Fruit fly (Drosophila melanogaster) whole organism, embryonic: ENCODE results near the gene CG5080.

Experiments used
- CG11723 ChIP-seq: fragments of 200-800 bp; sonication (Bioruptor generic); optimal IDR thresholded peaks from 2 replicates; lab custom pipeline; 2017; ENCODE audit warnings: missing biosample characterization, mild to moderate bottlenecking, missing genetic modification characterization
- CG12155 ChIP-seq: fragments of 200-800 bp; sonication (Bioruptor generic); optimal IDR thresholded peaks from 3 replicates; lab custom pipeline; 2016; ENCODE audit warnings: missing biosample characterization, missing genetic modification characterization
- CG12391 ChIP-seq: fragments of 200-800 bp; sonication (Bioruptor generic); optimal IDR thresholded peaks from 3 replicates; lab custom pipeline; 2018; ENCODE audit warnings: missing biosample characterization, mild to moderate bottlenecking, missing genetic modification characterization, moderate library complexity
- CG14710 ChIP-seq: fragments of 200-800 bp; sonication (Bioruptor generic); optimal IDR thresholded peaks from 3 replicates; lab custom pipeline; 2019; ENCODE audit warnings: missing biosample characterization, mild to moderate bottlenecking, missing genetic modification characterization, moderate library complexity
- CG1529 ChIP-seq: fragments of 200-800 bp; sonication (Bioruptor generic); optimal IDR thresholded peaks from 3 replicates; lab custom pipeline; 2018; ENCODE audit warnings: missing biosample characterization, missing genetic modification characterization
- CG31441 ChIP-seq: fragments of 200-800 bp; sonication (Bioruptor generic); IDR thresholded peaks from 2 replicates; pipeline ENCODE4 v1.3.6; 2022; ENCODE audit warnings: missing biosample characterization, missing genetic modification characterization
- CG34376 ChIP-seq: fragments of 200-800 bp; sonication (Bioruptor generic); optimal IDR thresholded peaks from 2 replicates; lab custom pipeline; 2018; ENCODE audit warnings: missing biosample characterization, mild to moderate bottlenecking, missing genetic modification characterization
- CG42726 ChIP-seq: fragments of 200-800 bp; sonication (Bioruptor generic); IDR thresholded peaks from 2 replicates; pipeline ENCODE4 v1.3.6; 2022; ENCODE audit warnings: missing biosample characterization, missing genetic modification characterization; ENCODE audit not compliant: partially characterized antibody
- CG4424 ChIP-seq: fragments of 200-800 bp; sonication (Bioruptor generic); optimal IDR thresholded peaks from 3 replicates; lab custom pipeline; 2016; ENCODE audit warnings: missing biosample characterization, missing genetic modification characterization
- CG6854 ChIP-seq: fragments of 200-800 bp; sonication (Bioruptor generic); optimal IDR thresholded peaks from 3 replicates; lab custom pipeline; 2017; ENCODE audit warnings: missing biosample characterization, mild to moderate bottlenecking, missing genetic modification characterization
- D ChIP-seq, 2 experiments: fragments of 200-800 bp in 1 of 2; fragments of >200 bp in 1 of 2; sonication (Bioruptor generic) in 1 of 2; optimal IDR thresholded peaks; 2 replicates in 1 of 2; 3 replicates in 1 of 2; lab custom pipeline; 2017; ENCODE audit warnings: mild to moderate bottlenecking in 1 of 2, missing biosample characterization in 1 of 2, missing genetic modification characterization in 1 of 2, missing genetic modification reagents in 1 of 2
- H2.0 ChIP-seq: fragments of 200-800 bp; sonication (Bioruptor generic); IDR thresholded peaks from 2 replicates; pipeline ENCODE4 v1.3.6; 2022; ENCODE audit warnings: missing biosample characterization, missing genetic modification characterization
- HmgZ ChIP-seq: fragments of 200-800 bp; sonication (Bioruptor generic); optimal IDR thresholded peaks from 2 replicates; lab custom pipeline; 2018; ENCODE audit warnings: missing biosample characterization, mild to moderate bottlenecking, missing genetic modification characterization
- Hr3 ChIP-seq: fragments of 200-800 bp; sonication (Bioruptor generic); optimal IDR thresholded peaks from 3 replicates; lab custom pipeline; 2016; ENCODE audit warnings: missing biosample characterization, missing genetic modification characterization
- Meics ChIP-seq: fragments of 200-800 bp; sonication (Bioruptor generic); optimal IDR thresholded peaks from 2 replicates; lab custom pipeline; 2017; ENCODE audit warnings: missing biosample characterization, mild to moderate bottlenecking, missing genetic modification characterization
- Optix ChIP-seq: fragments of 200-800 bp; sonication (Bioruptor generic); IDR thresholded peaks from 3 replicates; pipeline ENCODE4 v1.3.6; 2022; ENCODE audit warnings: missing biosample characterization, missing genetic modification characterization
- Pdp1 ChIP-seq, 2 experiments: fragments of 200-800 bp; sonication (Bioruptor generic); optimal IDR thresholded peaks; 3 replicates each; lab custom pipeline; 2016; ENCODE audit warnings: missing biosample characterization in 2 of 2, missing genetic modification characterization in 2 of 2, mild to moderate bottlenecking in 1 of 2, moderate library complexity in 1 of 2
- Sin3A ChIP-seq: fragments of >200 bp; optimal IDR thresholded peaks from 2 replicates; lab custom pipeline; 2018
- Taf1 ChIP-seq: fragments of 200-800 bp; sonication (Bioruptor generic); IDR thresholded peaks from 2 replicates; pipeline ENCODE4 v1.3.6; 2022; ENCODE audit warnings: missing biosample characterization, missing genetic modification characterization
- ab ChIP-seq: fragments of 200-800 bp; sonication (Bioruptor generic); optimal IDR thresholded peaks from 2 replicates; lab custom pipeline; 2016; ENCODE audit warnings: missing biosample characterization, missing genetic modification characterization
- cg ChIP-seq: fragments of 200-800 bp; sonication (Bioruptor generic); optimal IDR thresholded peaks from 3 replicates; lab custom pipeline; 2019; ENCODE audit warnings: missing biosample characterization, mild to moderate bottlenecking, missing genetic modification characterization, moderate library complexity
- crol ChIP-seq: fragments of 200-800 bp; sonication (Bioruptor generic); IDR thresholded peaks from 2 replicates; pipeline ENCODE4 v1.3.6; 2022; ENCODE audit warnings: missing biosample characterization, missing genetic modification characterization
- exex ChIP-seq: fragments of 200-800 bp; sonication (Bioruptor generic); optimal IDR thresholded peaks from 4 replicates; lab custom pipeline; 2018; ENCODE audit warnings: missing biosample characterization, mild to moderate bottlenecking, missing genetic modification characterization, moderate library complexity
- gfzf ChIP-seq: fragments of 200-800 bp; sonication (Bioruptor generic); optimal IDR thresholded peaks from 2 replicates; lab custom pipeline; 2016; ENCODE audit warnings: missing biosample characterization, mild to moderate bottlenecking, missing genetic modification characterization, moderate library complexity
- grn ChIP-seq: fragments of 200-800 bp; sonication (Bioruptor generic); optimal IDR thresholded peaks from 3 replicates; lab custom pipeline; 2017; ENCODE audit warnings: missing biosample characterization, missing genetic modification characterization
- inv ChIP-seq: fragments of 200-800 bp; sonication (Bioruptor generic); IDR thresholded peaks from 2 replicates; pipeline ENCODE4 v1.3.6; 2022; ENCODE audit warnings: missing biosample characterization, missing genetic modification characterization; ENCODE audit not compliant: partially characterized antibody
- kah ChIP-seq: fragments of 200-800 bp; sonication (Bioruptor generic); optimal IDR thresholded peaks from 2 replicates; lab custom pipeline; 2018; ENCODE audit warnings: missing biosample characterization, mild to moderate bottlenecking, missing genetic modification characterization
- lbe ChIP-seq: fragments of 200-800 bp; sonication (Bioruptor generic); optimal IDR thresholded peaks from 2 replicates; lab custom pipeline; 2016; ENCODE audit warnings: missing biosample characterization, mild to moderate bottlenecking, missing genetic modification characterization
- lola ChIP-seq, 3 experiments: fragments of >200 bp in 2 of 3; fragments of 200-800 bp in 1 of 3; sonication (Bioruptor generic) in 1 of 3; optimal IDR thresholded peaks; 2 replicates each; lab custom pipeline; 2017 to 2019; ENCODE audit warnings: missing biosample characterization in 3 of 3, missing genetic modification characterization in 3 of 3, mild to moderate bottlenecking in 1 of 3, moderate library complexity in 1 of 3
- mirr ChIP-seq: fragments of 200-800 bp; sonication (Bioruptor generic); optimal IDR thresholded peaks from 3 replicates; lab custom pipeline; 2018; ENCODE audit warnings: missing biosample characterization, mild to moderate bottlenecking, missing genetic modification characterization
- p53 ChIP-seq: fragments of 200-800 bp; sonication (Bioruptor generic); optimal IDR thresholded peaks from 2 replicates; lab custom pipeline; 2016; ENCODE audit warnings: missing biosample characterization, missing genetic modification characterization
- phol ChIP-seq: fragments of 200-800 bp; sonication (Bioruptor generic); optimal IDR thresholded peaks from 3 replicates; lab custom pipeline; 2018; ENCODE audit warnings: missing biosample characterization, mild to moderate bottlenecking, missing genetic modification characterization, moderate library complexity
- pros ChIP-seq: fragments of 200-800 bp; sonication (Bioruptor generic); optimal IDR thresholded peaks from 3 replicates; lab custom pipeline; 2019; ENCODE audit warnings: missing biosample characterization, mild to moderate bottlenecking, missing genetic modification characterization, moderate library complexity
- sens ChIP-seq: fragments of 200-800 bp; sonication (Bioruptor generic); peaks from one replicate; lab custom pipeline; 2016; ENCODE audit warnings: missing biosample characterization, missing genetic modification characterization
- slbo ChIP-seq: fragments of 200-800 bp; sonication (Bioruptor generic); IDR thresholded peaks from 2 replicates; pipeline ENCODE4 v1.3.6; 2022; ENCODE audit warnings: missing biosample characterization, missing genetic modification characterization
- so ChIP-seq: fragments of 200-800 bp; sonication (Bioruptor generic); IDR thresholded peaks from 3 replicates; pipeline ENCODE4 v1.3.6; 2022; ENCODE audit warnings: missing biosample characterization, missing genetic modification characterization
- tio ChIP-seq: fragments of 200-800 bp; sonication (Bioruptor generic); optimal IDR thresholded peaks from 2 replicates; lab custom pipeline; 2017; ENCODE audit warnings: missing biosample characterization, missing genetic modification characterization, inconsistent platforms
- trem ChIP-seq: fragments of 200-800 bp; optimal IDR thresholded peaks from 3 replicates; lab custom pipeline; 2019; ENCODE audit warnings: missing biosample characterization, mild to moderate bottlenecking, missing genetic modification characterization, moderate library complexity
- unpg ChIP-seq: fragments of 200-800 bp; sonication (Bioruptor generic); optimal IDR thresholded peaks from 3 replicates; lab custom pipeline; 2018; ENCODE audit warnings: missing biosample characterization, mild to moderate bottlenecking, missing genetic modification characterization, moderate library complexity
- z ChIP-seq: fragments of 200-800 bp; sonication (Bioruptor generic); IDR thresholded peaks from 3 replicates; pipeline ENCODE4 v1.3.6; 2022; ENCODE audit warnings: missing biosample characterization, missing genetic modification characterization

Gene CG5080

dm6 chr2L:1157679-1158518 is 5.8 kb downstream of the CG5080 start, which contains the start of gene capt (continued):
- TF ChIP-seq Optix (GFP tag; lab: Robert Waterston, UW) (no peak), CG1529 (GFP tag; lab: Kevin White, UChicago) (no peak), CG4424 (GFP tag; lab: Kevin White, UChicago) (peak; percentile 21), unpg (GFP tag; lab: Kevin White, UChicago) (peak; percentile 2), trem (tag; lab: Kevin White, UChicago) (peak; percentile 9), crol (GFP tag; lab: Robert Waterston, UW) (peak; percentile 90), Sin3A (lab: Kevin White, UChicago) (peak; percentile 54), CG42726 (GFP tag; lab: Robert Waterston, UW) (peak; percentile 52; the same call in 1 of the 2 replicates), cg (GFP tag; lab: Kevin White, UChicago) (peak; percentile 91), CG12155 (GFP tag; lab: Kevin White, UChicago) (peak; percentile 72), tio (GFP tag; lab: Kevin White, UChicago) (no peak), inv (GFP tag; lab: Robert Waterston, UW) (no peak), D (optimal IDR thresholded peaks at IDR 0.05; lab: Kevin White, UChicago) (no peak), D (GFP tag; optimal IDR thresholded peaks at IDR 0.05; lab: Kevin White, UChicago) (no peak), lola (GFP tag; optimal IDR thresholded peaks at IDR 0.05; lab: Kevin White, UChicago) (peak in 1 of 3 experiments; percentile 48), gfzf (GFP tag; lab: Kevin White, UChicago) (peak; percentile 75), H2.0 (0 out of 2 replicates have a peak, but pooled peaks have one; percentile 7), lbe (GFP tag; lab: Kevin White, UChicago) (no peak), CG12391 (tag; lab: Kevin White, UChicago) (peak; percentile 54), Taf1 (GFP tag; lab: Robert Waterston, UW) (peak; percentile 53; the same call in 1 of the 2 replicates), CG11723 (peak; percentile 26), Hr3 (peak; percentile 41), ab (no peak), Meics (GFP tag; lab: Kevin White, UChicago) (peak; percentile 26), CG31441 (peak; percentile 43; the same call in 1 of the 2 replicates)
- TF ChIP-seq, all 482 proteins: peak for 162

DNA sequence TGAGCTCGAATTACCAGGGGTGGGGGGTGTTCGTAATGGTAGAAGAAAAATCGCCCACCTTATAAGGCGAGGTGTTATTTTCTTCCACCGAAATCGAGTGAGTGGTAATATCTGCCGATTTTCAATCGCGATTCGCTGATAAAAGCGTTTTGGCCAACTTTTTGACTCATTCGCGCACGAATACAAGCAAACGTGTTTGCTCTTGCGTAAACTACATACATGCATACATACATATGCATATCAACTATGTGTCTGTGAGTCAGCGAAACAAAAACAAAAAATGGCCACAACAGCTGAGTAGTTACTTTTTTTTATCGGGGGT is 6.4 kb downstream of the CG5080 start:
- TF ChIP-seq Pdp1 (GFP tag; optimal IDR thresholded peaks at IDR 0.05; lab: Kevin White, UChicago) (peak in 1 of 2 experiments; percentile 92), CG14710 (no peak), p53 (GFP tag; lab: Kevin White, UChicago) (peak; percentile 21), slbo (GFP tag; lab: Robert Waterston, UW) (0 out of 2 replicates have a peak, but pooled peaks have one; percentile 8), exex (tag; lab: Kevin White, UChicago) (peak; percentile 64), Sin3A (lab: Kevin White, UChicago) (no peak), mirr (GFP tag; lab: Kevin White, UChicago) (peak; percentile 33), so (GFP tag; lab: Robert Waterston, UW) (0 out of 3 replicates have a peak, but pooled peaks have one; percentile 20), sens (GFP tag; lab: Kevin White, UChicago) (peak; percentile 60), HmgZ (peak; percentile 20), z (GFP tag; lab: Robert Waterston, UW) (peak; percentile 47; the same call in 1 of the 3 replicates), grn (GFP tag; lab: Kevin White, UChicago) (peak; percentile 80), pros (peak; percentile 60), kah (GFP tag; lab: Kevin White, UChicago) (no peak), phol (peak; percentile 38), CG34376 (GFP tag; lab: Kevin White, UChicago) (peak; percentile 20), CG6854 (GFP tag; lab: Kevin White, UChicago) (no peak)
